Fruit fly (Drosophila melanogaster): ENCODE data around the gene CG10097.

DNA sequence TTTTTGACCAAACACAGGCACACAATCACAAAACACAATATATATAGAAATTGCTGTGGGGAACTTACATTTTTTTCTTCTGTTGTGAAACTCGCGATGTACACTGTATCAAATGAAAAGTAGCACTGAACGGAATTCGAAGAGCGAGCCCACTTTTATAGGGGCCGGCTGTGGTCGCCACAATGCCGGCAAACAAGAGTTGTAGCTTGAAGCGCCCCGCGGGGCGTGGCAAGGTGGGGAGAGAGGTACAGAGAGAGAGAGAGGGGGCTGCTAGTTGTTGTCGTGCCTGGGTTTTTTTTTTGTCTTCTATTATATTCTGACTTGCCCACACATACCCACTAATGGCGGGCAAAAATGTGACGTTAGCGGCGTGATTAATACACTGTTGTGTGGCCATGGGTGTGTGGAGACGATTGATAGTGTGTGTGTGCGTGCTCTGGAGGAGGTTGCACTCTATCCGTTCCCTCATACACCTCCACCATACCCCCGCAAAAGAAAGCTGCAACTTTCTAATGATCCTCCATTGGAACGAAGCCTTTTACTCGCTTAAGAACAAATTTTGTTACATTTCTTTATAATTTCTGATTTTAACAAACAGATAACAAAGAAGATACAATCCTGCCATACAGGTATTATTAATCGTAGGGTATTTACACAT is 26.5 kb downstream of the CG10097 start, which contains the start of gene GstD1:
- TF ChIP-seq CG17806 (tag; optimal IDR thresholded peaks at IDR 0.05) (peak; percentile 39), CG15710 (tag; optimal IDR thresholded peaks at IDR 0.05) (peak; percentile 24), gl (tag; optimal IDR thresholded peaks at IDR 0.05) (no peak)
